Worm (Caenorhabditis elegans) whole organism, young adult: ENCODE data around the gene cut-2.

Experiments
- B0019.2 ChIP-seq: fragments of 200-800 bp; sonication (Bioruptor generic); conservative IDR thresholded peaks from 2 replicates; pipeline ENCODE4 v1.3.6; 2022; ENCODE audit warnings: missing genetic modification reagents, missing genetic modification characterization, missing compliant biosample characterization
- C17E4.6 ChIP-seq: fragments of 200-800 bp; sonication (Bioruptor generic); IDR thresholded peaks from 2 replicates; pipeline ENCODE4 v1.3.6; 2022; ENCODE audit warnings: missing genetic modification reagents, missing genetic modification characterization, missing compliant biosample characterization
- D2030.7 ChIP-seq: fragments of 200-800 bp; sonication (Bioruptor generic); IDR thresholded peaks from 2 replicates; pipeline ENCODE4 v1.3.6; 2022; ENCODE audit warnings: missing genetic modification reagents, missing genetic modification characterization, missing compliant biosample characterization
- F22D6.2 ChIP-seq: sonication (generic microtip); optimal IDR thresholded peaks from 2 replicates; lab custom pipeline; 2016; ENCODE audit warnings: mild to moderate bottlenecking, missing genetic modification characterization, missing compliant biosample characterization
- F33H1.4 ChIP-seq: fragments of 200-800 bp; sonication (Bioruptor generic); IDR thresholded peaks from 2 replicates; pipeline ENCODE4 v1.3.6; 2022; ENCODE audit warnings: missing genetic modification reagents, missing genetic modification characterization, missing compliant biosample characterization
- F39B2.1 ChIP-seq: fragments of 200-800 bp; sonication (Bioruptor generic); IDR thresholded peaks from 2 replicates; pipeline ENCODE4 v1.3.6; 2022; ENCODE audit warnings: missing genetic modification reagents, missing genetic modification characterization, missing compliant biosample characterization
- F52B5.7 ChIP-seq: sonication (generic microtip); optimal IDR thresholded peaks from 2 replicates; lab custom pipeline; 2016; ENCODE audit warnings: mild to moderate bottlenecking, missing genetic modification characterization, missing compliant biosample characterization
- Y53F4B.3 ChIP-seq: fragments of 200-800 bp; sonication (Bioruptor generic); IDR thresholded peaks from 2 replicates; pipeline ENCODE4 v1.3.6; 2022; ENCODE audit warnings: missing genetic modification reagents, missing genetic modification characterization, missing compliant biosample characterization
- Y53G8AR.9 ChIP-seq: fragments of 200-800 bp; sonication (Bioruptor generic); conservative IDR thresholded peaks from 2 replicates; pipeline ENCODE4 v1.3.6; 2022; ENCODE audit warnings: missing genetic modification reagents, missing genetic modification characterization, missing compliant biosample characterization
- Y79H2A.3 ChIP-seq: fragments of 200-800 bp; sonication (Bioruptor generic); conservative IDR thresholded peaks from 2 replicates; pipeline ENCODE4 v1.3.6; 2022; ENCODE audit warnings: missing genetic modification reagents, missing genetic modification characterization, missing compliant biosample characterization
- akir-1 ChIP-seq: fragments of 200-800 bp; sonication (Bioruptor generic); optimal IDR thresholded peaks from 2 replicates; lab custom pipeline; 2018; ENCODE audit warnings: mild to moderate bottlenecking, missing genetic modification characterization, moderate library complexity, missing compliant biosample characterization
- attf-6 ChIP-seq: fragments of 200-800 bp; sonication (Bioruptor generic); IDR thresholded peaks from 2 replicates; pipeline ENCODE4 v1.3.6; 2022; ENCODE audit warnings: missing genetic modification reagents, missing genetic modification characterization, missing compliant biosample characterization
- bed-1 ChIP-seq: fragments of 200-800 bp; sonication (Bioruptor generic); IDR thresholded peaks from 2 replicates; pipeline ENCODE4 v1.3.6; 2022; ENCODE audit warnings: missing genetic modification reagents, missing genetic modification characterization, missing compliant biosample characterization
- cebp-2 ChIP-seq: fragments of 200-800 bp; sonication (Bioruptor generic); IDR thresholded peaks from 2 replicates; pipeline ENCODE4 v1.3.6; 2022; ENCODE audit warnings: missing genetic modification characterization, missing compliant biosample characterization
- ceh-100 ChIP-seq: fragments of 200-800 bp; sonication (Bioruptor generic); IDR thresholded peaks from 2 replicates; pipeline ENCODE4 v1.3.6; 2022; ENCODE audit warnings: missing genetic modification reagents, missing genetic modification characterization, missing compliant biosample characterization
- ceh-27 ChIP-seq: fragments of 200-800 bp; sonication (Bioruptor generic); optimal IDR thresholded peaks from 2 replicates; lab custom pipeline; 2018; ENCODE audit warnings: mild to moderate bottlenecking, missing genetic modification characterization, moderate library complexity, missing compliant biosample characterization
- ceh-79 ChIP-seq: sonication (generic microtip); optimal IDR thresholded peaks from 2 replicates; lab custom pipeline; 2017; ENCODE audit warnings: mild to moderate bottlenecking, missing genetic modification characterization, missing compliant biosample characterization
- chd-7 ChIP-seq: sonication (generic microtip); optimal IDR thresholded peaks from 2 replicates; lab custom pipeline; 2016; ENCODE audit warnings: mild to moderate bottlenecking, missing genetic modification characterization, moderate library complexity, missing compliant biosample characterization
- die-1 ChIP-seq: sonication (generic microtip); optimal IDR thresholded peaks from 2 replicates; lab custom pipeline; 2016; ENCODE audit warnings: missing genotype, mild to moderate bottlenecking, missing genetic modification characterization, missing compliant biosample characterization
- efl-1 ChIP-seq: fragments of 150-350 bp; optimal IDR thresholded peaks from 2 replicates; lab custom pipeline; 2014; ENCODE audit warnings: missing biosample characterization, missing genetic modification reagents, missing genetic modification characterization
- egrh-3 ChIP-seq: fragments of 200-800 bp; sonication (Bioruptor generic); IDR thresholded peaks from 2 replicates; pipeline ENCODE4 v1.3.6; 2022; ENCODE audit warnings: missing genetic modification reagents, missing genetic modification characterization, missing compliant biosample characterization
- ekl-4 ChIP-seq: fragments of 200-800 bp; sonication (Bioruptor generic); IDR thresholded peaks from 2 replicates; pipeline ENCODE4 v1.3.6; 2022; ENCODE audit warnings: missing genetic modification reagents, missing genetic modification characterization, missing compliant biosample characterization
- hrde-1 ChIP-seq: sonication (generic microtip); optimal IDR thresholded peaks from 2 replicates; lab custom pipeline; 2016; ENCODE audit warnings: missing genetic modification characterization, mild to moderate bottlenecking, missing compliant biosample characterization, moderate library complexity, missing genotype, missing genetic modification reagents, borderline replicate concordance
- let-526 ChIP-seq: fragments of 200-800 bp; sonication (Bioruptor generic); IDR thresholded peaks from 2 replicates; pipeline ENCODE4 v1.3.6; 2022; ENCODE audit warnings: missing genetic modification reagents, missing genetic modification characterization, missing compliant biosample characterization
- let-607 ChIP-seq, 2 experiments: fragments of 200-800 bp in 1 of 2; sonication (Bioruptor generic) in 1 of 2; sonication (generic microtip) in 1 of 2; optimal IDR thresholded peaks; 2 replicates each; lab custom pipeline; 2016 to 2018; ENCODE audit warnings: mild to moderate bottlenecking in 2 of 2, missing compliant biosample characterization in 2 of 2, missing genetic modification characterization in 2 of 2, moderate library complexity in 2 of 2, missing genotype in 1 of 2
- lin-35 ChIP-seq, 3 experiments: fragments of 150-350 bp in 2 of 3; sonication (generic microtip) in 1 of 3; optimal IDR thresholded peaks; 2 replicates each; lab custom pipeline; 2014 to 2018; ENCODE audit warnings: missing biosample characterization in 3 of 3, missing genetic modification characterization in 3 of 3, missing genetic modification reagents in 3 of 3
- lin-40 ChIP-seq: sonication (generic microtip); optimal IDR thresholded peaks from 2 replicates; lab custom pipeline; 2016; ENCODE audit warnings: missing genetic modification characterization, mild to moderate bottlenecking, missing compliant biosample characterization, missing genotype, missing genetic modification reagents
- lin-54 ChIP-seq: fragments of 200-800 bp; sonication (Bioruptor generic); optimal IDR thresholded peaks from 2 replicates; lab custom pipeline; 2018; ENCODE audit warnings: mild to moderate bottlenecking, missing genetic modification characterization, missing compliant biosample characterization
- mcd-1 ChIP-seq: fragments of 200-800 bp; sonication (Bioruptor generic); IDR thresholded peaks from 2 replicates; pipeline ENCODE4 v1.3.6; 2022; ENCODE audit warnings: missing genetic modification reagents, missing genetic modification characterization, missing compliant biosample characterization
- nhr-27 ChIP-seq: fragments of 200-800 bp; sonication (Bioruptor generic); optimal IDR thresholded peaks from 2 replicates; lab custom pipeline; 2018; ENCODE audit warnings: mild to moderate bottlenecking, missing genetic modification characterization, moderate library complexity, missing compliant biosample characterization
- nhr-80 ChIP-seq: sonication (generic microtip); optimal IDR thresholded peaks from 2 replicates; lab custom pipeline; 2016; ENCODE audit warnings: missing genetic modification characterization, missing compliant biosample characterization
- pha-4 ChIP-seq: fragments of 150-350 bp; sonication (generic microtip); optimal IDR thresholded peaks from 2 replicates; lab custom pipeline; 2014; ENCODE audit warnings: missing biosample characterization, missing genetic modification reagents, missing genetic modification characterization
- snpc-4 ChIP-seq, 5 experiments: fragments of 150-350 bp in 1 of 5; sonication (generic microtip) in 4 of 5; optimal IDR thresholded peaks; 2 replicates each; lab custom pipeline; 2014 to 2018; ENCODE audit warnings: missing genetic modification characterization in 5 of 5, missing biosample characterization in 3 of 5, antibody characterized with exemption in 2 of 5, mild to moderate bottlenecking in 2 of 5, missing compliant biosample characterization in 2 of 5, missing genotype in 2 of 5, moderate library complexity in 2 of 5, missing genetic modification reagents in 1 of 5
- xnd-1 ChIP-seq: sonication (generic microtip); optimal IDR thresholded peaks from 2 replicates; lab custom pipeline; 2016; ENCODE audit warnings: missing genotype, missing genetic modification reagents, missing genetic modification characterization, missing compliant biosample characterization
- ztf-22 ChIP-seq: fragments of 200-800 bp; sonication (Bioruptor generic); optimal IDR thresholded peaks from 2 replicates; lab custom pipeline; 2018; ENCODE audit warnings: mild to moderate bottlenecking, missing genetic modification characterization, moderate library complexity, missing compliant biosample characterization
- ztf-28 ChIP-seq: fragments of 200-800 bp; sonication (Bioruptor generic); IDR thresholded peaks from 2 replicates; pipeline ENCODE4 v1.3.6; 2022; ENCODE audit warnings: missing genetic modification reagents, missing genetic modification characterization, missing compliant biosample characterization
- ztf-6 ChIP-seq: fragments of 200-800 bp; sonication (Bioruptor generic); IDR thresholded peaks from 2 replicates; pipeline ENCODE4 v1.3.6; 2022; ENCODE audit warnings: missing genetic modification reagents, missing genetic modification characterization, missing compliant biosample characterization

cut-2 gene

ce11 chrV:13453334-13453733 is 38.6 kb downstream of the cut-2 start, which contains the start of gene lurp-2:
Gene lurp-2 (plus strand): TSS chrV:13453634.
- TF ChIP-seq bed-1 (GFP tag; lab: Robert Waterston, UW) (no peak), D2030.7 (no peak), pha-4 (no peak), Y53F4B.3 (GFP tag; lab: Robert Waterston, UW) (no peak), let-607 (tag; optimal IDR thresholded peaks at IDR 0.05; lab: Kevin White, UChicago) (no peak), F52B5.7 (tag; lab: Kevin White, UChicago) (no peak), chd-7 (tag; lab: Kevin White, UChicago) (no peak), let-526 (GFP tag; lab: Robert Waterston, UW) (no peak), ceh-27 (GFP tag; lab: Kevin White, UChicago) (no peak)
- TF ChIP-seq, all 124 proteins: peak for 0

ce11 chrV:13455448-13455847 is 40.7 kb downstream of the cut-2 start, which contains the start of gene lurp-3:
Gene lurp-3 (plus strand): TSS chrV:13455748.
- TF ChIP-seq cebp-2 (GFP tag; lab: Robert Waterston, UW) (no peak), Y53G8AR.9 (GFP tag; lab: Robert Waterston, UW) (no peak), F39B2.1 (GFP tag; lab: Robert Waterston, UW) (no peak), egrh-3 (no peak), ztf-22 (GFP tag; lab: Kevin White, UChicago) (no peak), Y79H2A.3 (GFP tag; lab: Robert Waterston, UW) (no peak), attf-6 (no peak), nhr-27 (tag; lab: Kevin White, UChicago) (no peak), nhr-80 (tag; lab: Kevin White, UChicago) (no peak), C17E4.6 (GFP tag; lab: Robert Waterston, UW) (no peak), lin-35 (GFP tag; optimal IDR thresholded peaks at IDR 0.05; lab: Kevin White, UChicago) (no peak), ekl-4 (GFP tag; lab: Robert Waterston, UW) (no peak), hrde-1 (no peak)

- TF ChIP-seq F33H1.4 (GFP tag; lab: Robert Waterston, UW) (no peak), efl-1 (no peak), die-1 (no peak), let-526 (GFP tag; lab: Robert Waterston, UW) (no peak), lin-54 (GFP tag; lab: Kevin White, UChicago) (no peak), let-607 (tag; optimal IDR thresholded peaks at IDR 0.05; lab: Kevin White, UChicago) (no peak), akir-1 (GFP tag; lab: Kevin White, UChicago) (no peak), ztf-6 (no peak), ceh-79 (tag; lab: Kevin White, UChicago) (no peak), nhr-27 (tag; lab: Kevin White, UChicago) (no peak), ceh-100 (no peak), lin-40 (tag; lab: Kevin White, UChicago) (no peak), mcd-1 (GFP tag; lab: Robert Waterston, UW) (no peak), ztf-28 (GFP tag; lab: Robert Waterston, UW) (no peak), snpc-4 (GFP tag; optimal IDR thresholded peaks at IDR 0.05; lab: Kevin White, UChicago) (no peak), snpc-4 (tag; optimal IDR thresholded peaks at IDR 0.05; lab: Kevin White, UChicago) (no peak), xnd-1 (tag; lab: Kevin White, UChicago) (no peak), B0019.2 (GFP tag; lab: Robert Waterston, UW) (no peak), F22D6.2 (tag; lab: Kevin White, UChicago) (no peak), egrh-3 (no peak)
These were observed 43.1 kb downstream of the cut-2 start, which contains the start of gene F25H9.2 for ce11 chrV:13457858-13458257. Gene F25H9.2 (plus strand): TSS chrV:13458083.
